Worm (Caenorhabditis elegans): Measurements from ENCODE around the gene F26G1.2.

DNA sequence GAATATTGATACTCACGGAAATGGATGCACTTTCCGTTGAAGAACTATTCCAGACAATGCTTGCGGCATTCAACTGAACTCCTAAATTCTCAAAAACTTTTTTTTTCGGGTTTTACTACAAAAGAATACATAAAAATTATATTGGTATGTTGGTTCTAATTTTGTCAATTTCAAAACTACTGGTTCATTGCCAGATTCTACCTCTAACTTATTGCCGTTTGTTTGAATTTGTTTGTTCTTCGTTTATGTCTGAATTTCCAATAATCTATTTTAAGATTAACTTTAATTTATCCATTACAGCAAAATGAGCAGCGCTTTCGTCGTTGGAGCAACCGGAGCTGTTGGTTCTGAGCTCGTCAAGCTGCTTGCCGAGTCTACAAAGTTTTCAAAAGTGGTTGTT is 34.2 kb downstream of the F26G1.2 start, which contains the start of gene C33F10.14:
- TF ChIP-seq pha-4 (tag; optimal IDR thresholded peaks at IDR 0.05) = no peak
- no peak for TF ChIP-seq nhr-11 (tag; optimal IDR thresholded peaks at IDR 0.05)
- TF ChIP-seq ahr-1 (tag; optimal IDR thresholded peaks at IDR 0.05) = no peak
- no peak for TF ChIP-seq lin-11 (tag; optimal IDR thresholded peaks at IDR 0.05)
- TF ChIP-seq nfya-1 (tag; optimal IDR thresholded peaks at IDR 0.05) = no peak
- TF ChIP-seq hlh-6 (tag; optimal IDR thresholded peaks at IDR 0.05) = no peak
- no peak for TF ChIP-seq ceh-9 (tag; optimal IDR thresholded peaks at IDR 0.05)
- no peak for TF ChIP-seq ets-4 (tag; optimal IDR thresholded peaks at IDR 0.05)
- TF ChIP-seq ceh-45 (GFP tag; IDR thresholded peaks at IDR 0.05) = no peak
